Worm (Caenorhabditis elegans) whole organism, L1 larva: ENCODE data around the gene mrps-18B.
A peak's percentile ranks its signal among the peaks of the same experiment; 100 is the strongest.

Source experiments
- C04F5.9 ChIP-seq: sonication (generic microtip); optimal IDR thresholded peaks from 2 replicates; lab custom pipeline; 2016; ENCODE audit warnings: missing genetic modification characterization, missing compliant biosample characterization
- C34B4.2 ChIP-seq: sonication (generic microtip); optimal IDR thresholded peaks from 2 replicates; lab custom pipeline; 2017; ENCODE audit warnings: mild to moderate bottlenecking, missing genetic modification characterization, missing compliant biosample characterization
- Y116A8C.19 ChIP-seq: sonication (generic microtip); optimal IDR thresholded peaks from 2 replicates; lab custom pipeline; 2016; ENCODE audit warnings: missing compliant biosample characterization, missing genetic modification characterization, borderline replicate concordance
- alr-1 ChIP-seq: fragments of 200-800 bp; sonication (Bioruptor generic); optimal IDR thresholded peaks from 2 replicates; lab custom pipeline; 2018; ENCODE audit warnings: borderline replicate concordance, mild to moderate bottlenecking, missing genetic modification characterization, missing compliant biosample characterization
- ceh-88 ChIP-seq: fragments of 200-800 bp; sonication (Bioruptor generic); IDR thresholded peaks from 2 replicates; pipeline ENCODE4 v1.3.6; 2022; ENCODE audit warnings: missing genetic modification characterization, missing compliant biosample characterization
- ces-1 ChIP-seq: fragments of 150-350 bp; optimal IDR thresholded peaks from 2 replicates; lab custom pipeline; 2014; ENCODE audit warnings: missing biosample characterization, missing genetic modification reagents, missing genetic modification characterization
- dpl-1 ChIP-seq, 3 experiments: fragments of 150-350 bp in 2 of 3; sonication (generic microtip) in 1 of 3; optimal IDR thresholded peaks; 2 replicates each; lab custom pipeline; 2014 to 2017; ENCODE audit warnings: missing biosample characterization in 3 of 3, missing genetic modification characterization in 3 of 3, missing genetic modification reagents in 3 of 3
- dsc-1 ChIP-seq: sonication (generic microtip); optimal IDR thresholded peaks from 2 replicates; lab custom pipeline; 2016; ENCODE audit warnings: mild to moderate bottlenecking, missing genetic modification characterization, missing compliant biosample characterization
- efl-1 ChIP-seq, 4 experiments: fragments of 150-350 bp; optimal IDR thresholded peaks in 3 of 4; peaks in 1 of 4; 1 replicate in 1 of 4; 2 replicates in 3 of 4; lab custom pipeline; 2014; ENCODE audit warnings: missing biosample characterization in 2 of 4, missing genetic modification characterization in 2 of 4, missing genetic modification reagents in 2 of 4
- ets-5 ChIP-seq: fragments of 200-800 bp; sonication (Bioruptor generic); IDR thresholded peaks from 2 replicates; pipeline ENCODE4 v1.3.6; 2022; ENCODE audit warnings: missing genetic modification characterization, missing compliant biosample characterization
- fkh-8 ChIP-seq: sonication (generic microtip); optimal IDR thresholded peaks from 2 replicates; lab custom pipeline; 2016; ENCODE audit warnings: mild to moderate bottlenecking, missing genetic modification characterization, missing compliant biosample characterization
- hlh-17 ChIP-seq: fragments of 200-800 bp; sonication (Bioruptor generic); optimal IDR thresholded peaks from 2 replicates; lab custom pipeline; 2018; ENCODE audit warnings: missing genetic modification characterization, mild to moderate bottlenecking, missing compliant biosample characterization, moderate library complexity, borderline replicate concordance
- isw-1 ChIP-seq: fragments of 200-800 bp; sonication (Bioruptor generic); IDR thresholded peaks from 2 replicates; pipeline ENCODE4 v1.3.6; 2022; ENCODE audit warnings: missing genetic modification characterization, missing compliant biosample characterization
- lin-14 ChIP-seq: fragments of 200-800 bp; sonication (Bioruptor generic); optimal IDR thresholded peaks from 2 replicates; lab custom pipeline; 2018; ENCODE audit warnings: mild to moderate bottlenecking, missing genetic modification characterization, moderate library complexity, missing compliant biosample characterization
- lir-3 ChIP-seq: sonication (generic microtip); optimal IDR thresholded peaks from 2 replicates; lab custom pipeline; 2016; ENCODE audit warnings: mild to moderate bottlenecking, missing genetic modification characterization, moderate library complexity, missing compliant biosample characterization; ENCODE audit not compliant: poor library complexity
- lsy-2 ChIP-seq, 2 experiments: fragments of 150-350 bp; optimal IDR thresholded peaks; 2 replicates each; lab custom pipeline; 2014; ENCODE audit warnings: missing biosample characterization in 2 of 2, missing genetic modification characterization in 2 of 2
- mab-9 ChIP-seq: fragments of 200-800 bp; sonication (Bioruptor generic); IDR thresholded peaks from 2 replicates; pipeline ENCODE4 v1.3.6; 2022; ENCODE audit warnings: missing genetic modification reagents, missing genetic modification characterization, missing compliant biosample characterization
- mdl-1 ChIP-seq, 2 experiments: fragments of 150-350 bp; optimal IDR thresholded peaks; 2 replicates each; lab custom pipeline; 2014 to 2017; ENCODE audit warnings: missing biosample characterization in 2 of 2, missing genetic modification characterization in 2 of 2, inconsistent platforms in 1 of 2
- mef-2 ChIP-seq: fragments of 150-350 bp; optimal IDR thresholded peaks from 2 replicates; lab custom pipeline; 2014; ENCODE audit warnings: missing biosample characterization, missing genetic modification characterization
- nhr-19 ChIP-seq: fragments of 200-800 bp; sonication (Bioruptor generic); conservative IDR thresholded peaks from 2 replicates; pipeline ENCODE4 v1.3.6; 2022; ENCODE audit warnings: missing genetic modification characterization, missing compliant biosample characterization
- nhr-237 ChIP-seq: fragments of 150-350 bp; optimal IDR thresholded peaks from 2 replicates; lab custom pipeline; 2014; ENCODE audit warnings: missing biosample characterization, missing genetic modification characterization
- nhr-28 ChIP-seq: fragments of 150-350 bp; optimal IDR thresholded peaks from 2 replicates; lab custom pipeline; 2014; ENCODE audit warnings: missing biosample characterization, missing genetic modification characterization
- nhr-47 ChIP-seq: sonication (generic microtip); optimal IDR thresholded peaks from 2 replicates; lab custom pipeline; 2016; ENCODE audit warnings: mild to moderate bottlenecking, missing genetic modification characterization, moderate library complexity, missing compliant biosample characterization
- nhr-76 ChIP-seq: sonication (generic microtip); optimal IDR thresholded peaks from 2 replicates; lab custom pipeline; 2017; ENCODE audit warnings: missing biosample characterization, missing genetic modification characterization
- nhr-77 ChIP-seq: fragments of 150-350 bp; optimal IDR thresholded peaks from 2 replicates; lab custom pipeline; 2014; ENCODE audit warnings: missing biosample characterization, missing genetic modification characterization
- nhr-90 ChIP-seq: sonication (generic microtip); optimal IDR thresholded peaks from 2 replicates; lab custom pipeline; 2016; ENCODE audit warnings: mild to moderate bottlenecking, missing genetic modification characterization, missing compliant biosample characterization; ENCODE audit not compliant: poor library complexity
- pax-3 ChIP-seq: fragments of 200-800 bp; sonication (Bioruptor generic); optimal IDR thresholded peaks from 2 replicates; lab custom pipeline; 2018; ENCODE audit warnings: mild to moderate bottlenecking, missing genetic modification characterization, moderate library complexity, missing compliant biosample characterization
- snu-23 ChIP-seq: sonication (generic microtip); optimal IDR thresholded peaks from 2 replicates; lab custom pipeline; 2016; ENCODE audit warnings: missing genetic modification characterization, missing compliant biosample characterization
- swsn-7 ChIP-seq: sonication (generic microtip); optimal IDR thresholded peaks from 2 replicates; lab custom pipeline; 2016; ENCODE audit warnings: missing genetic modification characterization, missing compliant biosample characterization
- tlp-1 ChIP-seq: fragments of 150-350 bp; optimal IDR thresholded peaks from 2 replicates; lab custom pipeline; 2014; ENCODE audit warnings: missing biosample characterization, missing genetic modification characterization
- unc-130 ChIP-seq: fragments of 150-350 bp; optimal IDR thresholded peaks from 2 replicates; lab custom pipeline; 2017; ENCODE audit warnings: missing biosample characterization, missing genetic modification characterization, inconsistent platforms
- unc-30 ChIP-seq: sonication (generic microtip); optimal IDR thresholded peaks from 2 replicates; lab custom pipeline; 2017; ENCODE audit warnings: missing biosample characterization, missing genetic modification characterization
- unc-98 ChIP-seq: fragments of 200-800 bp; sonication (Bioruptor generic); IDR thresholded peaks from 2 replicates; pipeline ENCODE4 v1.3.6; 2022; ENCODE audit warnings: missing genetic modification characterization, missing compliant biosample characterization
- vab-15 ChIP-seq: sonication (generic microtip); optimal IDR thresholded peaks from 2 replicates; lab custom pipeline; 2017; ENCODE audit warnings: missing genotype, mild to moderate bottlenecking, missing genetic modification characterization, missing compliant biosample characterization

Gene mrps-18B

ce11 chrII:8569038-8569977, 43.8 kb downstream of the mrps-18B start, which contains the start of the genes col-38 and rpl-5 (continued):
- peak; percentile 97 to 99 (median 97) for TF ChIP-seq dpl-1 (GFP tag; optimal IDR thresholded peaks at IDR 0.05; lab: Kevin White, UChicago)
- no peak for TF ChIP-seq unc-98 (GFP tag; lab: Robert Waterston, UW)
- peak; percentile 96 for TF ChIP-seq isw-1 (GFP tag; lab: Robert Waterston, UW)
- peak; percentile 87 for TF ChIP-seq nhr-77
- TF ChIP-seq unc-130 (tag; lab: Kevin White, UChicago), result peak; percentile 96
- TF ChIP-seq swsn-7 (tag; lab: Kevin White, UChicago), result peak; percentile 90
- peak; percentile 82 for TF ChIP-seq pax-3 (tag; lab: Kevin White, UChicago)
- TF ChIP-seq dsc-1, result peak; percentile 82
- peak; percentile 95 for TF ChIP-seq snu-23 (GFP tag; lab: Kevin White, UChicago)
- peak; percentile 73 for TF ChIP-seq lir-3 (tag; lab: Kevin White, UChicago)
- peak; percentile 93 for TF ChIP-seq fkh-8 (tag; lab: Kevin White, UChicago)
- TF ChIP-seq tlp-1, result no peak
- TF ChIP-seq, all 84 proteins: peak for 60

ce11 chrII:8570977-8571376, 45.5 kb downstream of the mrps-18B start, which contains the start of gene bcs-1:
bcs-1 (plus strand) TSS chrII:8571085.
- TF ChIP-seq C04F5.9 (tag; lab: Kevin White, UChicago) (no peak), efl-1 (optimal IDR thresholded peaks at IDR 0.05; lab: Kevin White, UChicago) (no peak), efl-1 (GFP tag; optimal IDR thresholded peaks at IDR 0.05 in 1 of 2; lab: Kevin White, UChicago) (peak in 1 of 2 experiments; percentile 77), vab-15 (no peak), hlh-17 (GFP tag; lab: Kevin White, UChicago) (no peak), nhr-76 (no peak), ceh-88 (no peak), mab-9 (GFP tag; lab: Robert Waterston, UW) (no peak), nhr-19 (GFP tag; lab: Robert Waterston, UW) (no peak), lsy-2 (tag; optimal IDR thresholded peaks at IDR 0.05; lab: Kevin White, UChicago) (peak in 1 of 2 experiments; percentile 53)
- TF ChIP-seq, all 84 proteins: peak for 2

ce11 chrII:8573044-8573443, 47.6 kb downstream of the mrps-18B start, which contains the start of gene F54C9.7:
F54C9.7 (plus strand) TSS chrII:8573344.
- TF ChIP-seq efl-1 (optimal IDR thresholded peaks at IDR 0.05; lab: Kevin White, UChicago) (no peak), efl-1 (GFP tag; optimal IDR thresholded peaks at IDR 0.05 in 1 of 2; lab: Kevin White, UChicago) (no peak), mdl-1 (tag; optimal IDR thresholded peaks at IDR 0.05; lab: Kevin White, UChicago) (no peak), ces-1 (GFP tag; lab: Kevin White, UChicago) (no peak), ceh-88 (no peak), ets-5 (GFP tag; lab: Robert Waterston, UW) (no peak)

DNA sequence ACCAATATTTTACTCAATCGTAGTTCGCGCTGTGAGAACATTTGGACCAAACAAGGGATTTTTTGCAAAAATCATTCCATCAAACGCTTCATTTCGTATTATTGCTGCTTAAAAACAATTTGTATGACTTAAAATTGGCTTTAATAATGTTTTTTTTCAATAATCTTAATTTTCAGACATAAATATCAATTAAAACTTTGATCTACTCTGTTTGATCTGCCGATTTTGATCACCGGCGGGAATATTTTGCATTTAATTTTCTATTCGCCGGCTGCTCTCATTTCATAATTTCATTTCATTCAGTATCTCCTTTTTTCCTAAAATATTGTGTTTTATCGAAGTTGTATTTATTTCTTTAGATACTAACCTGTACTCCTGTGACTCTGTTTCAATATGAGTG, 49.7 kb downstream of the mrps-18B start, which contains the start of gene puf-5:
Gene puf-5 (plus strand): TSS at position 358 of the 400 bp plus-strand sequence.
- TF ChIP-seq C34B4.2 (no peak), lin-14 (GFP tag; lab: Kevin White, UChicago) (no peak), unc-98 (GFP tag; lab: Robert Waterston, UW) (no peak), unc-30 (tag; lab: Kevin White, UChicago) (no peak), hlh-17 (GFP tag; lab: Kevin White, UChicago) (no peak), pax-3 (tag; lab: Kevin White, UChicago) (no peak), nhr-237 (tag; lab: Kevin White, UChicago) (no peak), dpl-1 (GFP tag; optimal IDR thresholded peaks at IDR 0.05; lab: Kevin White, UChicago) (no peak), nhr-47 (tag; lab: Kevin White, UChicago) (no peak), alr-1 (tag; lab: Kevin White, UChicago) (no peak), Y116A8C.19 (no peak), nhr-28 (tag; lab: Kevin White, UChicago) (no peak), mef-2 (tag; lab: Kevin White, UChicago) (no peak), lir-3 (tag; lab: Kevin White, UChicago) (no peak), unc-130 (tag; lab: Kevin White, UChicago) (no peak), nhr-90 (tag; lab: Kevin White, UChicago) (no peak), efl-1 (optimal IDR thresholded peaks at IDR 0.05; lab: Kevin White, UChicago) (no peak), efl-1 (GFP tag; optimal IDR thresholded peaks at IDR 0.05 in 1 of 2; lab: Kevin White, UChicago) (no peak), nhr-77 (no peak), ceh-88 (no peak)
